Fruit fly (Drosophila melanogaster): Measurements from ENCODE around the gene Mlc1.

- TF ChIP-seq psq (optimal IDR thresholded peaks at IDR 0.05) = no peak
- no peak for TF ChIP-seq insv (optimal IDR thresholded peaks at IDR 0.05)
- TF ChIP-seq Myc (optimal IDR thresholded peaks at IDR 0.05) = no peak
- TF ChIP-seq ttk (optimal IDR thresholded peaks at IDR 0.05) = no peak
- TF ChIP-seq h (optimal IDR thresholded peaks at IDR 0.05) = no peak
- no peak for TF ChIP-seq Sin3A (optimal IDR thresholded peaks at IDR 0.05)
Observed at dm6 chr3R:27655109-27655508, 4.9 kb downstream of the Mlc1 start.

Measured in Kc167 (cell line).